Fruit fly (Drosophila melanogaster): ENCODE measurements around the gene CG18048.
A peak's percentile ranks its signal among the peaks of the same experiment; 100 is the strongest.

CG18048 gene

DNA sequence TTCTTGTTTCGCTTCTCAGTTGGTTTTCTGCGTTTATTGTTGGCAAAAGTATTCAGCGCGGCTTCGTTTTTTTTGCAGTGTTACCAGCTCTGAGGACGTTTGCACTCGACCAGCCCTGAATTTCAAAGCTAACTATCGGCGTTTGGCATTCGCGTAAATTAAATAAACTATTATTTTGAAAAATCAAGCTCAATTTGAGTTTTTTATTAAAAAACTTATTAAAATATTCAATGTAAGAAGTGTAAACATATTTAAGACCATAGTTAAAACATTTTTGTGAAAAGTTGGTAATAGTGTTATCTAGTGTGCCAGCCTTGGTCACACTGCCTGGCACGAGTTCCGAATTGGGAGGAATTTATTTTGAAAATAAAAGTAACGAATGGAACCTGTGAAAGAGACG, at the start of gene CG18048, which contains the start of gene SmD2 (continued):
- no peak for TF ChIP-seq CG15601 (tag; optimal IDR thresholded peaks at IDR 0.05)
- no peak for TF ChIP-seq otp (GFP tag; IDR thresholded peaks at IDR 0.05)
- TF ChIP-seq Hsf (GFP tag; optimal IDR thresholded peaks at IDR 0.05): no peak
- no peak for TF ChIP-seq gce (GFP tag; IDR thresholded peaks at IDR 0.05)
- TF ChIP-seq CG3995 (GFP tag; optimal IDR thresholded peaks at IDR 0.05): peak; percentile 70
- TF ChIP-seq Dip2 (GFP tag; IDR thresholded peaks at IDR 0.05): no peak
- no peak for TF ChIP-seq CG3281 (GFP tag; optimal IDR thresholded peaks at IDR 0.05)
- TF ChIP-seq so (GFP tag; IDR thresholded peaks at IDR 0.05): no peak
- no peak for TF ChIP-seq D19B (GFP tag; optimal IDR thresholded peaks at IDR 0.05)
- no peak for TF ChIP-seq tgo (GFP tag; IDR thresholded peaks at IDR 0.05)
- no peak for TF ChIP-seq CG11560 (tag; IDR thresholded peaks at IDR 0.05)
- TF ChIP-seq Fer1 (GFP tag; optimal IDR thresholded peaks at IDR 0.05): peak; percentile 9
- peak; percentile 69 for TF ChIP-seq pzg (GFP tag; optimal IDR thresholded peaks at IDR 0.05)
- no peak for TF ChIP-seq Neu2 (GFP tag; optimal IDR thresholded peaks at IDR 0.05; ENCODE audit: borderline replicate concordance)
- TF ChIP-seq CG17802 (tag; optimal IDR thresholded peaks at IDR 0.05): no peak
- TF ChIP-seq Dref (GFP tag; IDR thresholded peaks at IDR 0.05): peak; percentile 31
- no peak for TF ChIP-seq CG6654 (GFP tag; optimal IDR thresholded peaks at IDR 0.05)
- TF ChIP-seq CoRest (tag; optimal IDR thresholded peaks at IDR 0.05): peak; percentile 59
- TF ChIP-seq danr (GFP tag; IDR thresholded peaks at IDR 0.05): no peak
- TF ChIP-seq stwl (tag; optimal IDR thresholded peaks at IDR 0.05): peak; percentile 83
- peak; percentile 91 for TF ChIP-seq Elba2 (GFP tag; optimal IDR thresholded peaks at IDR 0.05)
- TF ChIP-seq ham (GFP tag; IDR thresholded peaks at IDR 0.05): no peak
- no peak for TF ChIP-seq prd (optimal IDR thresholded peaks at IDR 0.05)
- TF ChIP-seq prd (GFP tag; IDR thresholded peaks at IDR 0.05): no peak
- no peak for TF ChIP-seq ken (GFP tag; IDR thresholded peaks at IDR 0.05)
- peak; percentile 13 for TF ChIP-seq Meics (GFP tag; optimal IDR thresholded peaks at IDR 0.05)
- no peak for TF ChIP-seq CG1529 (GFP tag; optimal IDR thresholded peaks at IDR 0.05)
- no peak for TF ChIP-seq CG6765 (GFP tag; optimal IDR thresholded peaks at IDR 0.05)
- no peak for TF ChIP-seq Mad (GFP tag; optimal IDR thresholded peaks at IDR 0.05)
- TF ChIP-seq Trl (optimal IDR thresholded peaks at IDR 0.05): no peak
- TF ChIP-seq Trl (GFP tag; optimal IDR thresholded peaks at IDR 0.05): no peak
- TF ChIP-seq Dll (GFP tag; IDR thresholded peaks at IDR 0.05; ENCODE audit: partially characterized antibody): peak; percentile 85
- TF ChIP-seq lab (GFP tag; optimal IDR thresholded peaks at IDR 0.05): no peak
- no peak for TF ChIP-seq CG17385 (GFP tag; optimal IDR thresholded peaks at IDR 0.05)
- TF ChIP-seq mam (GFP tag; optimal IDR thresholded peaks at IDR 0.05): no peak
- no peak for TF ChIP-seq ara (GFP tag; IDR thresholded peaks at IDR 0.05)
- TF ChIP-seq slbo (GFP tag; IDR thresholded peaks at IDR 0.05): 0 out of 2 replicates have a peak, but pooled peaks have one; percentile 6
- no peak for TF ChIP-seq ap (GFP tag; IDR thresholded peaks at IDR 0.05)
- TF ChIP-seq tna (GFP tag; IDR thresholded peaks at IDR 0.05; ENCODE audit: partially characterized antibody): peak; percentile 43; the same call in 1 of the 2 replicates
- TF ChIP-seq Bgb (GFP tag; IDR thresholded peaks at IDR 0.05; ENCODE audit: partially characterized antibody): peak; percentile 71
- no peak for TF ChIP-seq CG9437 (GFP tag; optimal IDR thresholded peaks at IDR 0.05)
- no peak for TF ChIP-seq ab (GFP tag; optimal IDR thresholded peaks at IDR 0.05)
- no peak for TF ChIP-seq ci (GFP tag; IDR thresholded peaks at IDR 0.05)
- peak; percentile 10 for TF ChIP-seq CG8290 (GFP tag; optimal IDR thresholded peaks at IDR 0.05)
- no peak for TF ChIP-seq CG8290 (tag; optimal IDR thresholded peaks at IDR 0.05)
- TF ChIP-seq sd (tag; optimal IDR thresholded peaks at IDR 0.05): peak; percentile 80
- TF ChIP-seq CG3838 (GFP tag; optimal IDR thresholded peaks at IDR 0.05): no peak
- no peak for TF ChIP-seq chinmo (GFP tag; IDR thresholded peaks at IDR 0.05; ENCODE audit: partially characterized antibody)
- no peak for TF ChIP-seq caup (GFP tag; optimal IDR thresholded peaks at IDR 0.05; ENCODE audit: severe bottlenecking)
- TF ChIP-seq zf30C (GFP tag; optimal IDR thresholded peaks at IDR 0.05): no peak
- TF ChIP-seq B-H1 (GFP tag; IDR thresholded peaks at IDR 0.05): no peak
- TF ChIP-seq zfh1 (GFP tag; IDR thresholded peaks at IDR 0.05): no peak
- TF ChIP-seq mld (GFP tag; IDR thresholded peaks at IDR 0.05; ENCODE audit: partially characterized antibody): no peak
